Fruit fly (Drosophila melanogaster): ENCODE measurements around the gene CG4306.

Gene CG4306

DNA sequence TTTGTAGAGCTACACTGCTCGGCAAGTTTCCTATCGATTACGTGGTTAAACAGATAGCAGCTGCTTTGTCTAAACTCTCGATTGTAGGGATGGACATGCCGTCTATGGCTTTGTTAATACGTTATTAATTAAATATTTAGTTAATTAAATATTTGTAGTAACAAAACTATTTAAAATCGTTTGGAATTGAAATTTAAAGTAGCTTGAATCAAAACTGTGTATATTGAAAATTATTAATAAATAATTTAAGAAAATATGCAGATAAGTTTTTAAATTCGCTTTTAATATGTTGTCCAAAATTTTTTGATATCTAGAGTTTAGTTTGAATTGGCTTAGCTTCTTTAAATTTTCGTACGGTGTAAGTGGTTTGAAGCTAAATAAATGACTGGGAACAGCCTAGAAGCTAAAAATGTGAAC, 2.0 kb downstream of the CG4306 start, which contains the start of gene CG32196 (continued):
- TF ChIP-seq ac (GFP tag; optimal IDR thresholded peaks at IDR 0.05), result no peak
- peak; percentile 29 for TF ChIP-seq CG4707 (GFP tag; optimal IDR thresholded peaks at IDR 0.05)
- peak; percentile 87 for TF ChIP-seq CG34422 (GFP tag; IDR thresholded peaks at IDR 0.05)
- peak; percentile 89 for TF ChIP-seq CG8388 (GFP tag; optimal IDR thresholded peaks at IDR 0.05)
- peak; percentile 75 for TF ChIP-seq Oaz (GFP tag; IDR thresholded peaks at IDR 0.05)
- TF ChIP-seq en (GFP tag; optimal IDR thresholded peaks at IDR 0.05), result no peak
- peak; percentile 36 for TF ChIP-seq lilli (GFP tag; optimal IDR thresholded peaks at IDR 0.05)
- TF ChIP-seq h (optimal IDR thresholded peaks at IDR 0.05), result no peak
- TF ChIP-seq CG7928 (GFP tag; optimal IDR thresholded peaks at IDR 0.05), result peak; percentile 76
- TF ChIP-seq CG11398 (GFP tag; optimal IDR thresholded peaks at IDR 0.05), result no peak
- no peak for TF ChIP-seq hb (GFP tag; IDR thresholded peaks at IDR 0.05; ENCODE audit: partially characterized antibody)
- TF ChIP-seq Rx (GFP tag; IDR thresholded peaks at IDR 0.05), result peak; percentile 40; the same call in 1 of the 2 replicates
- peak; percentile 68 for TF ChIP-seq sqz (GFP tag; optimal IDR thresholded peaks at IDR 0.05)
- TF ChIP-seq CG6254 (GFP tag; optimal IDR thresholded peaks at IDR 0.05), result peak; percentile 74
- TF ChIP-seq vvl (GFP tag; IDR thresholded peaks at IDR 0.05), result no peak
- TF ChIP-seq nmo (GFP tag; optimal IDR thresholded peaks at IDR 0.05), result peak; percentile 95
- TF ChIP-seq CG10274 (GFP tag; optimal IDR thresholded peaks at IDR 0.05), result peak; percentile 33
- TF ChIP-seq eve (GFP tag; optimal IDR thresholded peaks at IDR 0.05), result no peak
- TF ChIP-seq CG13287 (GFP tag; IDR thresholded peaks at IDR 0.05; ENCODE audit: partially characterized antibody), result no peak
- peak; percentile 75 for TF ChIP-seq CG33557 (GFP tag; optimal IDR thresholded peaks at IDR 0.05)
- peak; percentile 52; the same call in 1 of the 2 replicates for TF ChIP-seq CG11696 (GFP tag; IDR thresholded peaks at IDR 0.05)
- peak; percentile 45 for TF ChIP-seq CG4820 (GFP tag; optimal IDR thresholded peaks at IDR 0.05)
- peak; percentile 51 for TF ChIP-seq wek (GFP tag; optimal IDR thresholded peaks at IDR 0.05)
- TF ChIP-seq CG10654 (GFP tag; optimal IDR thresholded peaks at IDR 0.05), result peak; percentile 67
- peak; percentile 17 for TF ChIP-seq pho (GFP tag; optimal IDR thresholded peaks at IDR 0.05)
- no peak for TF ChIP-seq HLH54F (GFP tag; optimal IDR thresholded peaks at IDR 0.05)
- peak; percentile 48 for TF ChIP-seq CG15514 (GFP tag; optimal IDR thresholded peaks at IDR 0.05)
- peak; percentile 83 for TF ChIP-seq gsb-n (tag; optimal IDR thresholded peaks at IDR 0.05)
- TF ChIP-seq nerfin-2 (GFP tag; IDR thresholded peaks at IDR 0.05; ENCODE audit: partially characterized antibody), result no peak
- 0 out of 2 replicates have a peak, but pooled peaks have one; percentile 42 for TF ChIP-seq CG43689 (GFP tag; IDR thresholded peaks at IDR 0.05)
- TF ChIP-seq CG14965 (GFP tag; optimal IDR thresholded peaks at IDR 0.05; ENCODE audit: borderline replicate concordance), result no peak
- TF ChIP-seq CG17385 (GFP tag; optimal IDR thresholded peaks at IDR 0.05), result peak; percentile 79
- peak; percentile 62 for TF ChIP-seq exex (tag; optimal IDR thresholded peaks at IDR 0.05)
- TF ChIP-seq CG10321 (GFP tag; IDR thresholded peaks at IDR 0.05), result peak; percentile 22; the same call in 1 of the 2 replicates
- no peak for TF ChIP-seq fd102C (GFP tag; optimal IDR thresholded peaks at IDR 0.05)
- peak; percentile 76 for TF ChIP-seq salm (tag; optimal IDR thresholded peaks at IDR 0.05)
- peak; percentile 78 for TF ChIP-seq seq (GFP tag; IDR thresholded peaks at IDR 0.05)
- peak; percentile 88 for TF ChIP-seq CG32532 (GFP tag; IDR thresholded peaks at IDR 0.05)
- no peak for TF ChIP-seq chn (GFP tag; optimal IDR thresholded peaks at IDR 0.05)
- peak; percentile 63 for TF ChIP-seq scrt (GFP tag; optimal IDR thresholded peaks at IDR 0.05)
- no peak; the same call in 1 of the 2 replicates for TF ChIP-seq rib (GFP tag; IDR thresholded peaks at IDR 0.05)
- no peak for TF ChIP-seq nom (GFP tag; optimal IDR thresholded peaks at IDR 0.05)
- peak; percentile 66; the same call in 1 of the 2 replicates for TF ChIP-seq ap (GFP tag; IDR thresholded peaks at IDR 0.05)
- TF ChIP-seq bbx (GFP tag; IDR thresholded peaks at IDR 0.05; ENCODE audit: partially characterized antibody), result no peak
- TF ChIP-seq CG13296 (GFP tag; optimal IDR thresholded peaks at IDR 0.05), result peak; percentile 77
- TF ChIP-seq CoRest (tag; optimal IDR thresholded peaks at IDR 0.05), result peak; percentile 95
- no peak for TF ChIP-seq da (GFP tag; optimal IDR thresholded peaks at IDR 0.05)
- peak; percentile 82 for TF ChIP-seq Asciz (GFP tag; optimal IDR thresholded peaks at IDR 0.05)
- peak; percentile 82 for TF ChIP-seq CG10366 (GFP tag; IDR thresholded peaks at IDR 0.05)
- peak; percentile 22 for TF ChIP-seq kay (GFP tag; optimal IDR thresholded peaks at IDR 0.05)
